Fruit fly (Drosophila melanogaster) whole organism, embryonic: ENCODE results near the gene Nopp140.

Source experiments
- Adf1 ChIP-seq: fragments of 200-800 bp; sonication (Bioruptor generic); IDR thresholded peaks from 2 replicates; pipeline ENCODE4 v1.3.6; 2022; ENCODE audit warnings: missing biosample characterization, missing genetic modification characterization
- CG10321 ChIP-seq: fragments of 200-800 bp; sonication (Bioruptor generic); IDR thresholded peaks from 2 replicates; pipeline ENCODE4 v1.3.6; 2022; ENCODE audit warnings: missing biosample characterization, missing genetic modification characterization
- CG11398 ChIP-seq: fragments of 200-800 bp; sonication (Bioruptor generic); optimal IDR thresholded peaks from 2 replicates; lab custom pipeline; 2016; ENCODE audit warnings: missing biosample characterization, missing genetic modification characterization
- CG13287 ChIP-seq: fragments of 200-800 bp; sonication (Bioruptor generic); IDR thresholded peaks from 2 replicates; pipeline ENCODE4 v1.3.6; 2022; ENCODE audit warnings: missing biosample characterization, missing genetic modification characterization; ENCODE audit not compliant: partially characterized antibody
- CG13775 ChIP-seq: fragments of 200-800 bp; sonication (Bioruptor generic); optimal IDR thresholded peaks from 3 replicates; lab custom pipeline; 2017; ENCODE audit warnings: missing biosample characterization, mild to moderate bottlenecking, missing genetic modification characterization
- CG14860 ChIP-seq: fragments of 200-800 bp; sonication (Bioruptor generic); IDR thresholded peaks from 3 replicates; pipeline ENCODE4 v1.3.6; 2022; ENCODE audit warnings: missing biosample characterization, missing genetic modification characterization; ENCODE audit not compliant: partially characterized antibody
- CG15696 ChIP-seq: fragments of 200-800 bp; sonication (Bioruptor generic); optimal IDR thresholded peaks from 2 replicates; lab custom pipeline; 2019; ENCODE audit warnings: missing biosample characterization, mild to moderate bottlenecking, missing genetic modification characterization, moderate library complexity
- CG1603 ChIP-seq: fragments of 200-800 bp; sonication (Bioruptor generic); optimal IDR thresholded peaks from 2 replicates; lab custom pipeline; 2019; ENCODE audit warnings: missing biosample characterization, mild to moderate bottlenecking, missing genetic modification characterization, moderate library complexity
- CG17829 ChIP-seq: fragments of 200-800 bp; optimal IDR thresholded peaks from 2 replicates; lab custom pipeline; 2019; ENCODE audit warnings: missing biosample characterization, mild to moderate bottlenecking, missing genetic modification characterization, moderate library complexity
- CG18476 ChIP-seq: fragments of 200-800 bp; sonication (Bioruptor generic); optimal IDR thresholded peaks from 2 replicates; lab custom pipeline; 2016; ENCODE audit warnings: missing biosample characterization, mild to moderate bottlenecking, missing genetic modification characterization
- CG2116 ChIP-seq: fragments of 200-800 bp; sonication (Bioruptor generic); optimal IDR thresholded peaks from 3 replicates; lab custom pipeline; 2018; ENCODE audit warnings: missing biosample characterization, mild to moderate bottlenecking, missing genetic modification characterization
- CG2129 ChIP-seq: fragments of 200-800 bp; sonication (Bioruptor generic); IDR thresholded peaks from 2 replicates; pipeline ENCODE4 v1.3.6; 2022; ENCODE audit warnings: missing biosample characterization, missing genetic modification characterization; ENCODE audit not compliant: partially characterized antibody
- CG2199 ChIP-seq: fragments of 200-800 bp; sonication (Bioruptor generic); IDR thresholded peaks from 3 replicates; pipeline ENCODE4 v1.3.6; 2022; ENCODE audit warnings: missing biosample characterization, missing genetic modification characterization
- CG3726 ChIP-seq: fragments of 200-800 bp; sonication (Bioruptor generic); IDR thresholded peaks from 3 replicates; pipeline ENCODE4, ENCODE4 v1.3.6; 2022; ENCODE audit warnings: missing biosample characterization, missing genetic modification characterization
- CG42726 ChIP-seq: fragments of 200-800 bp; sonication (Bioruptor generic); IDR thresholded peaks from 2 replicates; pipeline ENCODE4 v1.3.6; 2022; ENCODE audit warnings: missing biosample characterization, missing genetic modification characterization; ENCODE audit not compliant: partially characterized antibody
- CG4730 ChIP-seq: fragments of 200-800 bp; sonication (Bioruptor generic); IDR thresholded peaks from 2 replicates; pipeline ENCODE4 v1.3.6; 2022; ENCODE audit warnings: missing biosample characterization, missing genetic modification characterization
- CG9609 ChIP-seq: fragments of 200-800 bp; sonication (Bioruptor generic); optimal IDR thresholded peaks from 3 replicates; lab custom pipeline; 2016; ENCODE audit warnings: missing biosample characterization, missing genetic modification characterization
- D19B ChIP-seq: fragments of 200-800 bp; sonication (Bioruptor generic); optimal IDR thresholded peaks from 2 replicates; lab custom pipeline; 2017; ENCODE audit warnings: missing biosample characterization, mild to moderate bottlenecking, missing genetic modification characterization
- Eip74EF ChIP-seq, 2 experiments: fragments of 200-800 bp in 1 of 2; fragments of >200 bp in 1 of 2; sonication (Bioruptor generic) in 1 of 2; optimal IDR thresholded peaks; 2 replicates each; lab custom pipeline; 2017 to 2019; ENCODE audit warnings: missing biosample characterization in 2 of 2, missing genetic modification characterization in 2 of 2, mild to moderate bottlenecking in 1 of 2, moderate library complexity in 1 of 2
- Gug ChIP-seq: fragments of 200-800 bp; sonication (Bioruptor generic); IDR thresholded peaks from 4 replicates; pipeline ENCODE4 v1.3.6; 2022; ENCODE audit warnings: missing biosample characterization, missing genetic modification characterization
- HLHmδ ChIP-seq: fragments of 200-800 bp; sonication (Bioruptor generic); optimal IDR thresholded peaks from 2 replicates; lab custom pipeline; 2018; ENCODE audit warnings: missing biosample characterization, mild to moderate bottlenecking, missing genetic modification characterization, moderate library complexity
- Hmr ChIP-seq: fragments of 200-800 bp; sonication (Bioruptor generic); optimal IDR thresholded peaks from 3 replicates; lab custom pipeline; 2017; ENCODE audit warnings: mild to moderate bottlenecking, missing biosample characterization, missing genetic modification reagents, missing genetic modification characterization
- Hr3 ChIP-seq: fragments of 200-800 bp; sonication (Bioruptor generic); optimal IDR thresholded peaks from 3 replicates; lab custom pipeline; 2016; ENCODE audit warnings: missing biosample characterization, missing genetic modification characterization
- Max ChIP-seq: fragments of 200-800 bp; sonication (Bioruptor generic); optimal IDR thresholded peaks from 2 replicates; lab custom pipeline; 2016; ENCODE audit warnings: missing biosample characterization, mild to moderate bottlenecking, missing genetic modification characterization
- Mrtf ChIP-seq: fragments of 200-800 bp; sonication (Bioruptor generic); IDR thresholded peaks from 3 replicates; pipeline ENCODE4 v1.3.6; 2022; ENCODE audit warnings: missing biosample characterization, missing genetic modification characterization
- Nf-YB ChIP-seq: fragments of 200-800 bp; sonication (Bioruptor generic); optimal IDR thresholded peaks from 3 replicates; lab custom pipeline; 2019; ENCODE audit warnings: missing biosample characterization, mild to moderate bottlenecking, missing genetic modification characterization, moderate library complexity
- PHDP ChIP-seq: fragments of 200-800 bp; sonication (Bioruptor generic); optimal IDR thresholded peaks from 3 replicates; lab custom pipeline; 2018; ENCODE audit warnings: missing biosample characterization, mild to moderate bottlenecking, missing genetic modification characterization, moderate library complexity
- Pdp1 ChIP-seq, 2 experiments: fragments of 200-800 bp; sonication (Bioruptor generic); optimal IDR thresholded peaks; 3 replicates each; lab custom pipeline; 2016; ENCODE audit warnings: missing biosample characterization in 2 of 2, missing genetic modification characterization in 2 of 2, mild to moderate bottlenecking in 1 of 2, moderate library complexity in 1 of 2
- aop ChIP-seq: fragments of 200-800 bp; sonication (Bioruptor generic); IDR thresholded peaks from 2 replicates; pipeline ENCODE4 v1.3.6; 2022; ENCODE audit warnings: missing biosample characterization, missing genetic modification characterization
- ara ChIP-seq: fragments of 200-800 bp; sonication (Bioruptor generic); IDR thresholded peaks from 2 replicates; pipeline ENCODE4 v1.3.6; 2022; ENCODE audit warnings: missing biosample characterization, missing genetic modification characterization
- ato ChIP-seq: fragments of 200-800 bp; sonication (Bioruptor generic); IDR thresholded peaks from 2 replicates; pipeline ENCODE4 v1.3.6; 2022; ENCODE audit warnings: missing biosample characterization, missing genetic modification characterization; ENCODE audit not compliant: partially characterized antibody
- crp ChIP-seq, 2 experiments: fragments of 200-800 bp; sonication (Bioruptor generic); optimal IDR thresholded peaks; 2 replicates in 1 of 2; 3 replicates in 1 of 2; lab custom pipeline; 2017; ENCODE audit warnings: missing biosample characterization in 2 of 2, missing genetic modification characterization in 2 of 2, mild to moderate bottlenecking in 1 of 2, moderate library complexity in 1 of 2
- dm ChIP-seq: fragments of 200-800 bp; sonication (Bioruptor generic); optimal IDR thresholded peaks from 3 replicates; lab custom pipeline; 2016; ENCODE audit warnings: missing biosample characterization, missing genetic modification characterization
- gce ChIP-seq: fragments of 200-800 bp; sonication (Bioruptor generic); IDR thresholded peaks from 3 replicates; pipeline ENCODE4 v1.3.6; 2022; ENCODE audit warnings: missing biosample characterization, missing genetic modification characterization
- gro ChIP-seq: fragments of 200-800 bp; sonication (Bioruptor generic); optimal IDR thresholded peaks from 2 replicates; lab custom pipeline; 2016; ENCODE audit warnings: missing biosample characterization, missing genetic modification characterization
- gsb-n ChIP-seq: fragments of 200-800 bp; sonication (Bioruptor generic); optimal IDR thresholded peaks from 3 replicates; lab custom pipeline; 2018; ENCODE audit warnings: missing biosample characterization, mild to moderate bottlenecking, missing genetic modification characterization
- h ChIP-seq: fragments of >200 bp; optimal IDR thresholded peaks from 2 replicates; lab custom pipeline; 2017
- org-1 ChIP-seq: fragments of 200-800 bp; sonication (Bioruptor generic); optimal IDR thresholded peaks from 2 replicates; lab custom pipeline; 2017; ENCODE audit warnings: missing biosample characterization, missing genetic modification characterization
- otp ChIP-seq: fragments of 200-800 bp; sonication (Bioruptor generic); IDR thresholded peaks from 3 replicates; pipeline ENCODE4, ENCODE4 v1.3.6; 2022; ENCODE audit warnings: missing biosample characterization, missing genetic modification characterization
- pfk ChIP-seq: fragments of 200-800 bp; sonication (Bioruptor generic); optimal IDR thresholded peaks from 2 replicates; lab custom pipeline; 2018; ENCODE audit warnings: missing biosample characterization, mild to moderate bottlenecking, missing genetic modification characterization, moderate library complexity
- sd ChIP-seq: fragments of 200-800 bp; sonication (Bioruptor generic); optimal IDR thresholded peaks from 3 replicates; lab custom pipeline; 2018; ENCODE audit warnings: missing biosample characterization, mild to moderate bottlenecking, missing genetic modification characterization, moderate library complexity
- sim ChIP-seq: fragments of 200-800 bp; sonication (Bioruptor generic); IDR thresholded peaks from 2 replicates; pipeline ENCODE4 v1.3.6; 2022; ENCODE audit warnings: missing biosample characterization, missing genetic modification characterization
- stc ChIP-seq: fragments of 200-800 bp; sonication (Bioruptor generic); IDR thresholded peaks from 2 replicates; pipeline ENCODE4 v1.3.6; 2022; ENCODE audit warnings: missing biosample characterization, missing genetic modification characterization
- trh ChIP-seq: fragments of 200-800 bp; sonication (Bioruptor generic); optimal IDR thresholded peaks from 2 replicates; lab custom pipeline; 2016; ENCODE audit warnings: missing biosample characterization, missing genetic modification characterization
- unpg ChIP-seq: fragments of 200-800 bp; sonication (Bioruptor generic); optimal IDR thresholded peaks from 3 replicates; lab custom pipeline; 2018; ENCODE audit warnings: missing biosample characterization, mild to moderate bottlenecking, missing genetic modification characterization, moderate library complexity
- vnd ChIP-seq: fragments of 200-800 bp; sonication (Bioruptor generic); IDR thresholded peaks from 3 replicates; pipeline ENCODE4 v1.3.6; 2022; ENCODE audit warnings: missing biosample characterization, missing genetic modification characterization; ENCODE audit not compliant: partially characterized antibody
- wek ChIP-seq: fragments of 200-800 bp; sonication (Bioruptor generic); optimal IDR thresholded peaks from 3 replicates; lab custom pipeline; 2018; ENCODE audit warnings: missing biosample characterization, mild to moderate bottlenecking, missing genetic modification characterization, moderate library complexity

Gene Nopp140

DNA sequence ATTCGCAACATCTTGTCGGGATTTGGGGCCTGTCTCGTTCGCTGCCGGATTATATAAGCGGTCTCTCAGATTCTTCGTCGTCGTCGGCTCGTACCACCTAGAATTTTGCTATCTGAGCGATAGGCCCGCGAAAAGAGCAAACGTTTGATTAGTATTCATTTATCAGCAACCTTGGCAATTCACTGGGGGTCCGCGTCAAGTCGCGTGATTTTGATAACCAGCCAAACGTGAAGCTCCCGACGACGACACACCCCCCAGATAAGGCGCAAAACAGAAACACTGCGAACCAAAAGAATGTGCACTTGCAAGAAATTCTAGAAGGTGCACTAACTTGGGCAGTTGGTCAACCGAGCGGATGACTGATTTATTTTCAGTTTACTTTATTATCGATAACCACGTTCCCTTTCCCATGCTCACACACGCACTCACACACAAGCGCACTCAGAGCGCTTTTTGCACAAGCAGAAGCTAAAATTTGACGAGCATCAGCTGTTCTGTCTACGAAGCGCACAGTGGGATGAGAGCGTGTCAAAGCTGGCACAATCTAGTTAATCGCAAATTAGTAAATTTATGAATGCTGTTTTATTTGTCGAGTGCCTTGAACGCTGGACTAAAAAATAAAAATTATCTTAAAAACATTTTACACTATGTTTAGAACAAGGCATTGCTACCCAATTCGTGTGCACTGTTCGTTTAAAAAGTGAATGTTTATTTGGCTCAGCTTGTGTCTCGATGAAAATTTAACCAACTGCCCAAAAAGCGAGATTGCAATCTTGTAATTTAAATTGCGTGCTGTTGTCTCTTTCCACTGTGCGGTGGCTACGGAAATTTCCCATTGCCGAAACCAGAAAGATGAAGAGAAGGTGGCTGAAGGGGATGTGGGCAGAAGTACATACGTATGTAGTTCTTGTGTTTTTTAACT is 7.4 kb downstream of the Nopp140 start (continued):
- peak; percentile 21; the same call in 1 of the 3 replicates for TF ChIP-seq CG14860 (GFP tag; lab: Robert Waterston, UW)
- TF ChIP-seq Mrtf = peak; percentile 89
- TF ChIP-seq CG3726 (GFP tag; lab: Robert Waterston, UW) = peak; percentile 91
- peak; percentile 93 for TF ChIP-seq unpg
- TF ChIP-seq vnd (GFP tag; lab: Robert Waterston, UW) = 0 out of 3 replicates have a peak, but pooled peaks have one; percentile 30
- TF ChIP-seq h (lab: Kevin White, UChicago) = no peak
- peak; percentile 14 for TF ChIP-seq pfk (GFP tag; lab: Kevin White, UChicago)
- TF ChIP-seq trh = peak; percentile 85
- TF ChIP-seq CG11398 = peak; percentile 88
- TF ChIP-seq Eip74EF (GFP tag; optimal IDR thresholded peaks at IDR 0.05; lab: Kevin White, UChicago) = peak in 1 of 2 experiments; percentile 93
- peak; percentile 87 for TF ChIP-seq Gug (GFP tag; lab: Robert Waterston, UW)
- peak; percentile 83 for TF ChIP-seq dm (GFP tag; lab: Kevin White, UChicago)
- TF ChIP-seq stc (GFP tag; lab: Robert Waterston, UW) = peak; percentile 92
- peak; percentile 77 for TF ChIP-seq sim (GFP tag; lab: Robert Waterston, UW)
- TF ChIP-seq ara = peak; percentile 90
- TF ChIP-seq Nf-YB (GFP tag; lab: Kevin White, UChicago) = peak; percentile 77
- no peak for TF ChIP-seq CG42726 (GFP tag; lab: Robert Waterston, UW)
- TF ChIP-seq PHDP (tag; lab: Kevin White, UChicago) = peak; percentile 91
- peak; percentile 86 for TF ChIP-seq otp (GFP tag; lab: Robert Waterston, UW)
- peak; percentile 91 for TF ChIP-seq Hr3
- peak; percentile 97 for TF ChIP-seq Max (GFP tag; lab: Kevin White, UChicago)
- peak; percentile 86 for TF ChIP-seq D19B (GFP tag; lab: Kevin White, UChicago)
- peak; percentile 92 for TF ChIP-seq CG13775
- TF ChIP-seq CG4730 = peak; percentile 86
- peak; percentile 49 for TF ChIP-seq CG13287 (GFP tag; lab: Robert Waterston, UW)
- peak; percentile 68 for TF ChIP-seq CG15696 (tag; lab: Kevin White, UChicago)
- peak; percentile 81 to 96 for TF ChIP-seq Pdp1 (GFP tag; optimal IDR thresholded peaks at IDR 0.05; lab: Kevin White, UChicago)
- TF ChIP-seq Adf1 (GFP tag; lab: Robert Waterston, UW) = peak; percentile 70
- TF ChIP-seq CG1603 (tag; lab: Kevin White, UChicago) = peak; percentile 91
- peak; percentile 95 for TF ChIP-seq Hmr (GFP tag; lab: Kevin White, UChicago)
- TF ChIP-seq CG2129 (GFP tag; lab: Robert Waterston, UW) = no peak
- peak; percentile 89 for TF ChIP-seq gsb-n (tag; lab: Kevin White, UChicago)
- peak; percentile 73 for TF ChIP-seq CG2116 (GFP tag; lab: Kevin White, UChicago)
- TF ChIP-seq HLHmδ = no peak
- peak; percentile 36 to 81 for TF ChIP-seq crp (GFP tag; optimal IDR thresholded peaks at IDR 0.05; lab: Kevin White, UChicago)
- peak; percentile 96 for TF ChIP-seq gro (GFP tag; lab: Kevin White, UChicago)
- 0 out of 3 replicates have a peak, but pooled peaks have one; percentile 50 for TF ChIP-seq CG2199 (GFP tag; lab: Robert Waterston, UW)
- TF ChIP-seq ato (GFP tag; lab: Robert Waterston, UW) = no peak
- 0 out of 2 replicates have a peak, but pooled peaks have one; percentile 20 for TF ChIP-seq aop
- TF ChIP-seq CG18476 (GFP tag; lab: Kevin White, UChicago) = peak; percentile 93
- peak; percentile 94 for TF ChIP-seq org-1 (GFP tag; lab: Kevin White, UChicago)
- peak; percentile 79 for TF ChIP-seq wek (GFP tag; lab: Kevin White, UChicago)
- TF ChIP-seq gce = peak; percentile 88
- peak; percentile 62 for TF ChIP-seq sd
- TF ChIP-seq CG9609 (GFP tag; lab: Kevin White, UChicago) = peak; percentile 86
- TF ChIP-seq CG10321 (GFP tag; lab: Robert Waterston, UW) = 0 out of 2 replicates have a peak, but pooled peaks have one; percentile 36
- TF ChIP-seq CG17829 = peak; percentile 92
